Worm (Caenorhabditis elegans): Measurements from ENCODE around the gene F58H1.3.
A peak's percentile ranks its signal among the peaks of the same experiment; 100 is the strongest.

F58H1.3 gene

ce11 chrV:11979673-11980561, 46.1 kb downstream of the F58H1.3 start, which contains the start of gene snr-4 (continued):
- TF ChIP-seq lin-54 (GFP tag; optimal IDR thresholded peaks at IDR 0.05) = peak; percentile 90
- peak; percentile 72 for TF ChIP-seq unc-130 (GFP tag; optimal IDR thresholded peaks at IDR 0.05)
- TF ChIP-seq ceh-91 (GFP tag; IDR thresholded peaks at IDR 0.05) = peak; percentile 83
- peak; percentile 55 for TF ChIP-seq efl-1 (GFP tag; optimal IDR thresholded peaks at IDR 0.05)
- 0 out of 2 replicates have a peak, but pooled peaks have one; percentile 58 for TF ChIP-seq F37B4.10 (GFP tag; IDR thresholded peaks at IDR 0.05)
- peak; percentile 97 for TF ChIP-seq snpc-3.4 (tag; optimal IDR thresholded peaks at IDR 0.05)
- TF ChIP-seq tbp1 (GFP tag; optimal IDR thresholded peaks at IDR 0.05) = peak; percentile 81
- peak; percentile 92 for TF ChIP-seq Y53G8AR.9 (GFP tag; conservative IDR thresholded peaks at IDR 0.05)
- peak; percentile 41 for TF ChIP-seq B0261.1 (tag; optimal IDR thresholded peaks at IDR 0.05)
- TF ChIP-seq hlh-12 (tag; optimal IDR thresholded peaks at IDR 0.05) = no peak
- peak; percentile 79 for TF ChIP-seq lir-1 (GFP tag; conservative IDR thresholded peaks at IDR 0.05)
- TF ChIP-seq Y95B8A.8 (GFP tag; IDR thresholded peaks at IDR 0.05) = no peak
- peak; percentile 58 for TF ChIP-seq somi-1 (GFP tag; optimal IDR thresholded peaks at IDR 0.05)

- TF ChIP-seq lin-40 (tag; optimal IDR thresholded peaks at IDR 0.05) (peak; percentile 16), B0336.3 (GFP tag; IDR thresholded peaks at IDR 0.05) (no peak), efl-1 (GFP tag; optimal IDR thresholded peaks at IDR 0.05) (peak; percentile 68), nhr-80 (tag; optimal IDR thresholded peaks at IDR 0.05) (peak; percentile 9), lin-54 (GFP tag; optimal IDR thresholded peaks at IDR 0.05) (peak; percentile 68), F33H1.4 (GFP tag; IDR thresholded peaks at IDR 0.05) (0 out of 2 replicates have a peak, but pooled peaks have one; percentile 19), snpc-1.3 (tag; optimal IDR thresholded peaks at IDR 0.05; ENCODE audit: insufficient read depth) (no peak), madf-8 (GFP tag; conservative IDR thresholded peaks at IDR 0.05) (0 out of 2 replicates have a peak, but pooled peaks have one; percentile 10), C17E4.6 (GFP tag; IDR thresholded peaks at IDR 0.05) (no peak), snpc-1.1 (tag; optimal IDR thresholded peaks at IDR 0.05; ENCODE audit: insufficient read depth) (peak; percentile 50), madf-3 (GFP tag; IDR thresholded peaks at IDR 0.05) (peak; percentile 98), lin-35 (GFP tag; optimal IDR thresholded peaks at IDR 0.05) (peak in 1 of 3 experiments; percentile 62), attf-5 (GFP tag; optimal IDR thresholded peaks at IDR 0.05) (peak; percentile 66), D2030.7 (GFP tag; IDR thresholded peaks at IDR 0.05) (0 out of 2 replicates have a peak, but pooled peaks have one; percentile 10), F37B4.10 (GFP tag; IDR thresholded peaks at IDR 0.05) (no peak), F49E8.2 (tag; optimal IDR thresholded peaks at IDR 0.05; ENCODE audit: insufficient read depth) (peak; percentile 51), snpc-4 (GFP tag; optimal IDR thresholded peaks at IDR 0.05) (no peak), snpc-4 (tag; optimal IDR thresholded peaks at IDR 0.05) (peak; percentile 53 to 85 (median 81)), tbp1 (GFP tag; optimal IDR thresholded peaks at IDR 0.05) (peak; percentile 23), dpl-1 (GFP tag; optimal IDR thresholded peaks at IDR 0.05) (peak; percentile 67), zfh-2 (GFP tag; conservative IDR thresholded peaks at IDR 0.05) (no peak), ceh-100 (GFP tag; IDR thresholded peaks at IDR 0.05) (peak; percentile 68), ceh-40 (GFP tag; IDR thresholded peaks at IDR 0.05) (no peak), mcd-1 (GFP tag; IDR thresholded peaks at IDR 0.05) (peak; percentile 81), attf-6 (GFP tag; IDR thresholded peaks at IDR 0.05) (no peak), ztf-18 (tag; optimal IDR thresholded peaks at IDR 0.05) (no peak), cebp-1 (GFP tag; IDR thresholded peaks at IDR 0.05) (no peak), cebp-1 (tag; optimal IDR thresholded peaks at IDR 0.05) (peak; percentile 31), ztf-26 (tag; optimal IDR thresholded peaks at IDR 0.05) (no peak), hmg-20 (GFP tag; IDR thresholded peaks at IDR 0.05) (no peak)
Observed at ce11 chrV:11982309-11982708, 48.5 kb downstream of the F58H1.3 start, which contains the start of gene rpt-1. TSS of gene rpt-1 (minus strand) at chrV:11982397.
